Fruit fly (Drosophila melanogaster) whole organism, wandering third instar larva: ENCODE results near the gene Or71a.

Experiments used
- Abd-B ChIP-seq: fragments of >200 bp; optimal IDR thresholded peaks from 2 replicates; lab custom pipeline; 2017; ENCODE audit warnings: missing biosample characterization, missing genetic modification characterization
- CrebA ChIP-seq: fragments of 200-800 bp; sonication (Bioruptor generic); optimal IDR thresholded peaks from 2 replicates; lab custom pipeline; 2016; ENCODE audit warnings: missing biosample characterization, mild to moderate bottlenecking, missing genetic modification characterization, borderline replicate concordance
- Dfd ChIP-seq: fragments of >200 bp; optimal IDR thresholded peaks from 2 replicates; lab custom pipeline; 2017; ENCODE audit warnings: missing biosample characterization, missing genetic modification characterization
- Dif ChIP-seq: fragments of 200-275, 200-300 bp; sonication (Bioruptor generic); optimal IDR thresholded peaks from 2 replicates; lab custom pipeline; 2018; ENCODE audit warnings: missing biosample characterization, missing genetic modification characterization; ENCODE audit not compliant: partially characterized antibody
- br ChIP-seq: fragments of 200-800 bp; sonication (Bioruptor generic); optimal IDR thresholded peaks from 2 replicates; lab custom pipeline; 2016; ENCODE audit warnings: missing biosample characterization, missing genetic modification characterization
- dmrt93B ChIP-seq: fragments of 200-800 bp; sonication (Bioruptor generic); optimal IDR thresholded peaks from 2 replicates; lab custom pipeline; 2018; ENCODE audit warnings: missing biosample characterization, mild to moderate bottlenecking, missing genetic modification characterization
- h ChIP-seq: fragments of 200-800 bp; sonication (Bioruptor generic); optimal IDR thresholded peaks from 3 replicates; lab custom pipeline; 2016; ENCODE audit warnings: missing biosample characterization, mild to moderate bottlenecking, missing genetic modification characterization
- jim ChIP-seq: fragments of 175-275, 200-325 bp; sonication (Bioruptor generic); optimal IDR thresholded peaks from 2 replicates; lab custom pipeline; 2016; ENCODE audit warnings: missing biosample characterization, mild to moderate bottlenecking, missing genetic modification characterization
- lola ChIP-seq: fragments of >200 bp; optimal IDR thresholded peaks from 2 replicates; lab custom pipeline; 2017; ENCODE audit warnings: missing biosample characterization, missing genetic modification characterization
- pan ChIP-seq: fragments of >200 bp; optimal IDR thresholded peaks from 2 replicates; lab custom pipeline; 2017
- sage ChIP-seq: fragments of 200-800 bp; sonication (Bioruptor generic); optimal IDR thresholded peaks from 2 replicates; lab custom pipeline; 2016; ENCODE audit warnings: missing biosample characterization, mild to moderate bottlenecking, missing genetic modification characterization
- sv ChIP-seq: fragments of 200-800 bp; sonication (Bioruptor generic); optimal IDR thresholded peaks from 3 replicates; lab custom pipeline; 2016; ENCODE audit warnings: missing biosample characterization, missing genetic modification characterization
- usp ChIP-seq: fragments of >200 bp; optimal IDR thresholded peaks from 2 replicates; lab custom pipeline; 2017; ENCODE audit warnings: missing biosample characterization, missing genetic modification characterization

dm6 chr3L:15042470-15042869 is 35.8 kb downstream of the Or71a start, which contains the start of gene Rpn12R:
- no peak for TF ChIP-seq br (GFP tag; lab: Kevin White, UChicago)
- TF ChIP-seq pan, result no peak
- TF ChIP-seq h (GFP tag; lab: Kevin White, UChicago), result no peak
- TF ChIP-seq lola (GFP tag; lab: Kevin White, UChicago), result no peak
- TF ChIP-seq usp (GFP tag; lab: Kevin White, UChicago), result no peak
- no peak for TF ChIP-seq sv (GFP tag; lab: Kevin White, UChicago)
- no peak for TF ChIP-seq Dfd (GFP tag; lab: Kevin White, UChicago)
- TF ChIP-seq sage (GFP tag; lab: Kevin White, UChicago), result no peak
- no peak for TF ChIP-seq jim (GFP tag; lab: Kevin White, UChicago)
- TF ChIP-seq CrebA (GFP tag; lab: Kevin White, UChicago), result no peak
- TF ChIP-seq dmrt93B (GFP tag; lab: Kevin White, UChicago), result no peak
- no peak for TF ChIP-seq Dif (GFP tag; lab: Kevin White, UChicago)
- TF ChIP-seq Abd-B (GFP tag; lab: Kevin White, UChicago), result no peak
